Worm (Caenorhabditis elegans): ENCODE results near the gene ttbk-8.2.

DNA sequence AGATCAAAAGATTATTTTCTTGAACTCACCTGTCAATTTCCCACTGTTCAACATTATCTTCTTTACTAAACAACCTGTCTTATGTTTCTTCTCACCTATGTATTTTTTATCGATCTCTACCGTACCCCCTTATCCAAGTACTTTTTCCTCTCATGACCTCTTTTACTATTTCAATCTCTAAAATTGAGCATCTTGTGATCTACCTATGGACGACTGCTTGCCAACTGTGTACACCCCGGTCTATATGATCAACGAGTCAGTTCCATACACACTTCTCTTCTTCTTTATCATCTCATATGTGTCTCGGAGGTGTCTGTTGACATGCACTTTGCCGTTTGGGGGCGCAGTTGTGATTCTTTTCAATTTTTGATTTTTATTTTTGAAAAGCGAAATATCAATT lies 41.6 kb upstream of the ttbk-8.2 start:
- TF ChIP-seq elt-3 (tag; optimal IDR thresholded peaks at IDR 0.05) (no peak), aly-2 (tag; optimal IDR thresholded peaks at IDR 0.05) (no peak), nhr-237 (tag; optimal IDR thresholded peaks at IDR 0.05) (no peak), mdl-1 (tag; optimal IDR thresholded peaks at IDR 0.05) (no peak), lin-13 (GFP tag; optimal IDR thresholded peaks at IDR 0.05) (no peak), unc-62 (GFP tag; optimal IDR thresholded peaks at IDR 0.05) (no peak), ztf-4 (tag; optimal IDR thresholded peaks at IDR 0.05) (peak; percentile 3), unc-39 (tag; optimal IDR thresholded peaks at IDR 0.05) (no peak), ZK546.5 (tag; optimal IDR thresholded peaks at IDR 0.05) (no peak)

Measured in whole organism, L2 larva.